Worm (Caenorhabditis elegans) whole organism, L2 larva: ENCODE data around the gene D1086.19.
"Not testable (repeated sequence)": the region's sequence is repeated elsewhere in the genome, so short reads cannot be mapped to it uniquely, and the experiment has no call there.

Source experiments
- C34F6.9 ChIP-seq: fragments of 150-350 bp; optimal IDR thresholded peaks from 2 replicates; lab custom pipeline; 2014; ENCODE audit warnings: missing biosample characterization, missing genetic modification characterization
- F13H6.1 ChIP-seq: sonication (generic microtip); optimal IDR thresholded peaks from 2 replicates; lab custom pipeline; 2016; ENCODE audit warnings: missing genetic modification characterization, missing compliant biosample characterization
- R02D3.7 ChIP-seq: fragments of 150-350 bp; optimal IDR thresholded peaks from 2 replicates; lab custom pipeline; 2014; ENCODE audit warnings: missing biosample characterization, missing genetic modification characterization
- Y55F3AM.14 ChIP-seq: fragments of 200-800 bp; sonication (Bioruptor generic); optimal IDR thresholded peaks from 2 replicates; lab custom pipeline; 2018; ENCODE audit warnings: mild to moderate bottlenecking, missing genetic modification characterization, missing compliant biosample characterization
- blmp-1 ChIP-seq: sonication (generic microtip); optimal IDR thresholded peaks from 2 replicates; lab custom pipeline; 2017; ENCODE audit warnings: missing genetic modification characterization, mild to moderate bottlenecking, missing compliant biosample characterization, antibody characterized with exemption, moderate library complexity; ENCODE audit not compliant: insufficient read depth
- ceh-16 ChIP-seq: fragments of 150-350 bp; optimal IDR thresholded peaks from 2 replicates; lab custom pipeline; 2014; ENCODE audit warnings: missing biosample characterization, missing genetic modification characterization
- ceh-82 ChIP-seq: fragments of 150-350 bp; optimal IDR thresholded peaks from 2 replicates; lab custom pipeline; 2014; ENCODE audit warnings: missing biosample characterization, missing genetic modification characterization
- crh-2 ChIP-seq: sonication (generic microtip); optimal IDR thresholded peaks from 2 replicates; lab custom pipeline; 2017; ENCODE audit warnings: missing biosample characterization, missing genetic modification characterization
- egl-27 ChIP-seq: sonication (generic microtip); optimal IDR thresholded peaks from 3 replicates; lab custom pipeline; 2017; ENCODE audit warnings: missing biosample characterization, missing genetic modification reagents, missing genetic modification characterization
- elt-3 ChIP-seq: sonication (generic microtip); optimal IDR thresholded peaks from 2 replicates; lab custom pipeline; 2017; ENCODE audit warnings: missing biosample characterization, missing genetic modification characterization
- fos-1 ChIP-seq: fragments of 150-350 bp; optimal IDR thresholded peaks from 2 replicates; lab custom pipeline; 2014; ENCODE audit warnings: missing biosample characterization, missing genetic modification characterization
- gmeb-1 ChIP-seq: fragments of 150-350 bp; optimal IDR thresholded peaks from 2 replicates; lab custom pipeline; 2014; ENCODE audit warnings: missing biosample characterization, missing genetic modification characterization
- lin-13 ChIP-seq: fragments of 150-350 bp; optimal IDR thresholded peaks from 2 replicates; lab custom pipeline; 2014; ENCODE audit warnings: missing biosample characterization, missing genetic modification reagents, missing genetic modification characterization
- lsy-2 ChIP-seq, 2 experiments: fragments of 150-350 bp in 1 of 2; sonication (generic microtip) in 1 of 2; optimal IDR thresholded peaks; 2 replicates each; lab custom pipeline; 2014 to 2017; ENCODE audit warnings: missing biosample characterization in 2 of 2, missing genetic modification characterization in 2 of 2
- mbf-1 ChIP-seq: sonication (generic microtip); optimal IDR thresholded peaks from 2 replicates; lab custom pipeline; 2017; ENCODE audit warnings: missing biosample characterization, missing genetic modification characterization
- mdl-1 ChIP-seq, 2 experiments: fragments of 150-350 bp in 1 of 2; sonication (generic microtip) in 1 of 2; optimal IDR thresholded peaks; 2 replicates each; lab custom pipeline; 2017; ENCODE audit warnings: missing biosample characterization in 2 of 2, missing genetic modification characterization in 2 of 2
- nhr-10 ChIP-seq: sonication (generic microtip); optimal IDR thresholded peaks from 2 replicates; lab custom pipeline; 2017; ENCODE audit warnings: missing biosample characterization, missing genetic modification characterization
- nhr-12 ChIP-seq: fragments of 150-350 bp; optimal IDR thresholded peaks from 2 replicates; lab custom pipeline; 2014; ENCODE audit warnings: missing biosample characterization, missing genetic modification characterization
- nhr-129 ChIP-seq: fragments of 150-350 bp; optimal IDR thresholded peaks from 2 replicates; lab custom pipeline; 2014; ENCODE audit warnings: missing biosample characterization, missing genetic modification characterization
- nhr-21 ChIP-seq: fragments of 150-350 bp; optimal IDR thresholded peaks from 2 replicates; lab custom pipeline; 2014; ENCODE audit warnings: missing biosample characterization, missing genetic modification characterization
- nhr-23 ChIP-seq: fragments of 150-350 bp; optimal IDR thresholded peaks from 2 replicates; lab custom pipeline; 2014; ENCODE audit warnings: missing biosample characterization, missing genetic modification reagents, missing genetic modification characterization
- nhr-25 ChIP-seq: fragments of 150-350 bp; sonication (generic microtip); optimal IDR thresholded peaks from 3 replicates; lab custom pipeline; 2014; ENCODE audit warnings: missing biosample characterization, missing genetic modification characterization
- sem-4 ChIP-seq: fragments of 150-350 bp; optimal IDR thresholded peaks from 2 replicates; lab custom pipeline; 2014; ENCODE audit warnings: missing biosample characterization, missing genetic modification reagents, missing genetic modification characterization
- skn-1 ChIP-seq: sonication (generic microtip); optimal IDR thresholded peaks from 2 replicates; lab custom pipeline; 2017; ENCODE audit warnings: missing biosample characterization, missing genetic modification characterization
- sma-3 ChIP-seq: sonication (generic microtip); optimal IDR thresholded peaks from 2 replicates; lab custom pipeline; 2016; ENCODE audit warnings: missing genetic modification reagents, missing genetic modification characterization, missing compliant biosample characterization
- sma-9 ChIP-seq, 2 experiments: fragments of 150-350 bp in 1 of 2; sonication (generic microtip) in 1 of 2; optimal IDR thresholded peaks; 2 replicates each; lab custom pipeline; 2014 to 2016; ENCODE audit warnings: missing genetic modification characterization in 2 of 2, mild to moderate bottlenecking in 1 of 2, missing biosample characterization in 1 of 2, missing compliant biosample characterization in 1 of 2, missing genetic modification reagents in 1 of 2, moderate library complexity in 1 of 2
- snpc-4 ChIP-seq: fragments of 150-350 bp; optimal IDR thresholded peaks from 2 replicates; lab custom pipeline; 2014; ENCODE audit warnings: missing biosample characterization, missing genetic modification characterization
- unc-55 ChIP-seq: fragments of 150-350 bp; sonication (generic microtip); optimal IDR thresholded peaks from 3 replicates; lab custom pipeline; 2014; ENCODE audit warnings: missing biosample characterization, missing genetic modification reagents, missing genetic modification characterization
- unc-62 ChIP-seq: fragments of 150-350 bp; optimal IDR thresholded peaks from 2 replicates; lab custom pipeline; 2014; ENCODE audit warnings: missing biosample characterization, missing genetic modification reagents, missing genetic modification characterization
- zag-1 ChIP-seq: fragments of 150-350 bp; optimal IDR thresholded peaks from 2 replicates; lab custom pipeline; 2014; ENCODE audit warnings: missing biosample characterization, missing genetic modification characterization

The D1086.19 gene

DNA sequence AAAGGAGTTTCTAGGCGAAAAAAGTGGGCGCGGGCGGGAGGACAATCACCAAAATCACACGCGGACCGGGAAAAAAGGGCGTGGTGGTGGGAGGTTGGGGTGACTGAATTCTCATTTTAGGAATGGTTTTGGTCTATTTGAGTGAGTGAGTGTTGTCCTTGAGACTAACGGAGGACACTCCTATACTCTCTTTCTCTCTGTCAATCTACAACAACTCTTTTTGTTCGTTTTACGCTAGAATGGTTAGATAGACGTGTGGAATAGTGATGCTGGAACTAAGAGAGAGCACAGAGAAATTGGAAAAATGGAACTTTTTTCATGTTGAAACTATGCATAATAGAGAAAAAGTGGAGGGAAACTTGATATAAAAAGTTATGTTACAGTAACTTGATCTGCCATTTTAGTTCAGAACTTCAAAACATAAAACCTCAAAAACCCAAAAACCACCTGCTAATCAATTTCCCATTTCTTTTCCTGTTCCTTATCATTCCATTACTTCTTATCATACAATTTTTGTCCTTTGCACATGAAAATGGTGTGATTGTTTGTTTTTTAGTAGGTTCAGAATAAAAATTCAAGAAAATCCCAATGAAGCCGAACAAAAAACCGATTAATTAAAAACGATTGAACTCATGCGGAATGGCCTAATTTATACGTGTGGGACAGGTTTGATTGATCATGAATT is 46.7 kb downstream of the D1086.19 start:
- TF ChIP-seq Y55F3AM.14 (GFP tag; lab: Kevin White, UChicago) (no peak), skn-1 (tag; lab: Kevin White, UChicago) (no peak), lsy-2 (tag; optimal IDR thresholded peaks at IDR 0.05; lab: Kevin White, UChicago) (no peak), unc-62 (no peak), sma-3 (GFP tag; lab: Kevin White, UChicago) (no peak), egl-27 (no peak), nhr-12 (tag; lab: Kevin White, UChicago) (no peak), fos-1 (peak; percentile 75), R02D3.7 (tag; lab: Kevin White, UChicago) (no peak), mbf-1 (no peak), nhr-25 (peak; percentile 29), ceh-16 (tag; lab: Kevin White, UChicago) (no peak), nhr-23 (no peak)

DNA sequence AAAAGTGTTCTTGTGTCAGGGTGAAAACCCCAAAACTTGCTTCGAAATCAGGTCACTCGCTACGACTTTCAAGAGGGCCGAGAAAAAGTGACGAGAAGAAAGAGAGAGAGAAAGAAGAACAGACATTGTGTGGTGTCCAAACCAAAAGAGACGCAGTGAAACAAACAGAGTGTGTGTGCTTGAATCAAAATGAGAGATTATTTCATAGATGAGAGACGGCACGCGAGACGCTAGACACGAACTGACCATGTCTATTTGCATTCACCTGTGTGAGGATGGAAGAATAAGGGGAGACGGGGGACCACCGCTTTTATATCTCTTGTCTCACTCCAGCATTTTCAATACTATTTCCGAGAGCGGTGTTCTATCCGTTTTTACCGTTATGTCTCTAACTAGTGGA is 48.0 kb downstream of the D1086.19 start:
- TF ChIP-seq ceh-16 (tag; lab: Kevin White, UChicago) (peak; percentile 56), ceh-82 (tag; lab: Kevin White, UChicago) (peak; percentile 37), lsy-2 (tag; optimal IDR thresholded peaks at IDR 0.05; lab: Kevin White, UChicago) (peak; percentile 6 to 62), C34F6.9 (tag; lab: Kevin White, UChicago) (peak; percentile 79), gmeb-1 (tag; lab: Kevin White, UChicago) (peak; percentile 42), blmp-1 (peak; percentile 50), sma-3 (GFP tag; lab: Kevin White, UChicago) (peak; percentile 84), crh-2 (peak; percentile 60), nhr-23 (no peak), F13H6.1 (tag; lab: Kevin White, UChicago) (peak; percentile 86), elt-3 (tag; lab: Kevin White, UChicago) (no peak), nhr-21 (tag; lab: Kevin White, UChicago) (peak; percentile 63), fos-1 (peak; percentile 87), nhr-10 (tag; lab: Kevin White, UChicago) (no peak), zag-1 (tag; lab: Kevin White, UChicago) (peak; percentile 31), sma-9 (GFP tag; optimal IDR thresholded peaks at IDR 0.05; lab: Kevin White, UChicago) (peak; percentile 78), sma-9 (tag; optimal IDR thresholded peaks at IDR 0.05; lab: Kevin White, UChicago) (no peak), mdl-1 (tag; optimal IDR thresholded peaks at IDR 0.05; lab: Kevin White, UChicago) (peak; percentile 28 to 70), lin-13 (GFP tag; lab: Kevin White, UChicago) (peak; percentile 32), egl-27 (peak; percentile 76), unc-55 (peak; percentile 69), snpc-4 (tag; lab: Kevin White, UChicago) (peak; percentile 12), nhr-12 (tag; lab: Kevin White, UChicago) (no peak), skn-1 (tag; lab: Kevin White, UChicago) (no peak), sem-4 (tag; lab: Kevin White, UChicago) (peak; percentile 14), nhr-129 (peak; percentile 92), nhr-25 (peak; percentile 75)

DNA sequence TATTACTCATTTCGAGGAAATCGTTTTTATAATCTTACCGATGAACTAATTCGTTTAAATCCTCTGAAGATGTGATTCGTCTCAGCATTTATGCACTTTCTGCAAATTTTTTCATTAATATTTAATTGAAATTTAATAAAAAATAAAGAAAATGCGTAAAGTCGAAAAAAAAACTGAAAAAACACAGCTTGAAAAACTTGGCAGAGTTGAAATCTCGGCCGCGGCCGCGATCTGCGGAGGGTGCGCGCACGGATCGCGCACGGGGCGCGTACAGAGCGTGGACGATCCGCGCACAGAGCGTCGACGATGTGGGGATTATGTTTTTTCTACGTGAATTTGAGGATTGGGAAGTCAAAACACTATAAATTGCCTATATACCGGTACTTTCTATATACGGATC is 49.6 kb downstream of the D1086.19 start, which contains the start of gene AH10.4:
TSS of gene AH10.4 (minus strand) at position 101 of the 400 bp plus-strand sequence.
- not testable (repeated sequence) for TF ChIP-seq unc-55; mdl-1 (tag; optimal IDR thresholded peaks at IDR 0.05; lab: Kevin White, UChicago); nhr-23
- TF ChIP-seq, all 48 proteins: peak for 0; not testable (repeated sequence) for 48
